Fruit fly (Drosophila melanogaster) S2 (cell line): ENCODE data around the gene Osi14.

Experiments
- CG8478 ChIP-seq: fragments of >200 bp; optimal IDR thresholded peaks from 2 replicates; lab custom pipeline; 2018
- CTCF ChIP-seq, 2 experiments: fragments of >200 bp; optimal IDR thresholded peaks; 2 replicates each; lab custom pipeline; 2018

dm6 chr3R:6297164-6297563 lies 1.8 kb upstream of the Osi14 start:
- TF ChIP-seq CG8478 (lab: Kevin White, UChicago) (no peak), CTCF (optimal IDR thresholded peaks at IDR 0.05; lab: Kevin White, UChicago) (no peak)
